Fruit fly (Drosophila melanogaster): ENCODE results near the gene CG14397.

dm6 chr2L:21089075-21089474, 2.0 kb upstream of the CG14397 start, which contains the start of gene CG9259:
- TF ChIP-seq sug (tag; optimal IDR thresholded peaks at IDR 0.05) (no peak), Nf-YC (tag; optimal IDR thresholded peaks at IDR 0.05) (no peak), CG13894 (tag; optimal IDR thresholded peaks at IDR 0.05) (no peak), CG13296 (GFP tag; optimal IDR thresholded peaks at IDR 0.05) (no peak), CG14860 (GFP tag; IDR thresholded peaks at IDR 0.05; ENCODE audit: partially characterized antibody) (no peak), CG5180 (GFP tag; optimal IDR thresholded peaks at IDR 0.05) (no peak), pnt (GFP tag; optimal IDR thresholded peaks at IDR 0.05) (no peak)

Data from whole organism, embryonic.